Fruit fly (Drosophila melanogaster) whole organism, adult: ENCODE data around the gene Nhe3.
A peak's percentile ranks its signal among the peaks of the same experiment; 100 is the strongest.

Experiments used
- CG11617 ChIP-seq: fragments of 200-800 bp; sonication (Bioruptor generic); optimal IDR thresholded peaks from 2 replicates; lab custom pipeline; 2017; ENCODE audit warnings: mild to moderate bottlenecking, missing biosample characterization, missing genetic modification reagents, missing genetic modification characterization
- CG12768 ChIP-seq: fragments of 200-800 bp; sonication (Bioruptor generic); optimal IDR thresholded peaks from 2 replicates; lab custom pipeline; 2017; ENCODE audit warnings: missing biosample characterization, missing genetic modification characterization, mild to moderate bottlenecking, moderate library complexity, missing genetic modification reagents
- CG14711 ChIP-seq: fragments of 200-800 bp; sonication (Bioruptor generic); optimal IDR thresholded peaks from 2 replicates; lab custom pipeline; 2018; ENCODE audit warnings: missing biosample characterization, mild to moderate bottlenecking, missing genetic modification characterization, moderate library complexity
- CG1620 ChIP-seq: fragments of 200-800 bp; sonication (Bioruptor generic); optimal IDR thresholded peaks from 2 replicates; lab custom pipeline; 2016; ENCODE audit warnings: missing biosample characterization, missing genetic modification characterization
- CG33017 ChIP-seq: fragments of 200-800 bp; sonication (Bioruptor generic); optimal IDR thresholded peaks from 2 replicates; lab custom pipeline; 2018; ENCODE audit warnings: missing biosample characterization, mild to moderate bottlenecking, missing genetic modification characterization, moderate library complexity
- CG5204 ChIP-seq: fragments of 200-800 bp; sonication (Bioruptor generic); optimal IDR thresholded peaks from 2 replicates; lab custom pipeline; 2016; ENCODE audit warnings: missing biosample characterization, missing genetic modification characterization
- CG7045 ChIP-seq: fragments of 200-800 bp; sonication (Bioruptor generic); optimal IDR thresholded peaks from 2 replicates; lab custom pipeline; 2017; ENCODE audit warnings: missing biosample characterization, mild to moderate bottlenecking, missing genetic modification characterization
- CG7101 ChIP-seq: fragments of 200-800 bp; sonication (Bioruptor generic); optimal IDR thresholded peaks from 2 replicates; lab custom pipeline; 2018; ENCODE audit warnings: missing biosample characterization, mild to moderate bottlenecking, missing genetic modification characterization, moderate library complexity
- Clk ChIP-seq: fragments of 200-800 bp; sonication (Bioruptor generic); optimal IDR thresholded peaks from 2 replicates; lab custom pipeline; 2017; ENCODE audit warnings: missing biosample characterization, missing genetic modification characterization
- Crg-1 ChIP-seq: fragments of 200-800 bp; sonication (Bioruptor generic); optimal IDR thresholded peaks from 2 replicates; lab custom pipeline; 2016; ENCODE audit warnings: missing biosample characterization, missing genetic modification characterization
- Hr96 ChIP-seq: fragments of 200-800 bp; sonication (Bioruptor generic); optimal IDR thresholded peaks from 2 replicates; lab custom pipeline; 2016; ENCODE audit warnings: missing biosample characterization, missing genetic modification characterization
- Mnt ChIP-seq: fragments of 200-800 bp; sonication (Bioruptor generic); optimal IDR thresholded peaks from 2 replicates; lab custom pipeline; 2016; ENCODE audit warnings: missing biosample characterization, mild to moderate bottlenecking, missing genetic modification characterization
- bab1 ChIP-seq: fragments of 200-800 bp; sonication (Bioruptor generic); optimal IDR thresholded peaks from 3 replicates; lab custom pipeline; 2019; ENCODE audit warnings: missing biosample characterization, mild to moderate bottlenecking, missing genetic modification characterization, moderate library complexity
- cic ChIP-seq: fragments of 200-800 bp; sonication (Bioruptor generic); optimal IDR thresholded peaks from 2 replicates; lab custom pipeline; 2017; ENCODE audit warnings: missing biosample characterization, mild to moderate bottlenecking, missing genetic modification characterization, moderate library complexity
- cnc ChIP-seq, 2 experiments: fragments of >200 bp; optimal IDR thresholded peaks; 2 replicates each; lab custom pipeline; 2017
- kay ChIP-seq: fragments of 200-800 bp; sonication (Bioruptor generic); peaks from one replicate; lab custom pipeline; 2016; ENCODE audit warnings: missing biosample characterization, missing genetic modification characterization, borderline replicate concordance
- ovo ChIP-seq: fragments of 200-800 bp; sonication (Bioruptor generic); optimal IDR thresholded peaks from 2 replicates; lab custom pipeline; 2016; ENCODE audit warnings: missing biosample characterization, missing genetic modification characterization
- pad ChIP-seq: fragments of 200-800 bp; sonication (Bioruptor generic); optimal IDR thresholded peaks from 3 replicates; lab custom pipeline; 2017; ENCODE audit warnings: missing biosample characterization, missing genetic modification characterization, mild to moderate bottlenecking, moderate library complexity, missing genetic modification reagents
- tj ChIP-seq: fragments of 200-800 bp; sonication (Bioruptor generic); optimal IDR thresholded peaks from 3 replicates; lab custom pipeline; 2017; ENCODE audit warnings: missing biosample characterization, mild to moderate bottlenecking, missing genetic modification characterization, moderate library complexity
- toe ChIP-seq: fragments of 200-800 bp; sonication (Bioruptor generic); optimal IDR thresholded peaks from 2 replicates; lab custom pipeline; 2016; ENCODE audit warnings: missing biosample characterization, missing genetic modification characterization

Nhe3 gene

dm6 chr2L:6683992-6684882 is at the start of gene Nhe3:
TSS of gene Nhe3 (minus strand) at chr2L:6684364.
- TF ChIP-seq cic (GFP tag; lab: Kevin White, UChicago) (peak; percentile 34), Crg-1 (peak; percentile 48), CG12768 (GFP tag; lab: Kevin White, UChicago) (peak; percentile 75), CG11617 (peak; percentile 83), cnc (optimal IDR thresholded peaks at IDR 0.05; lab: Kevin White, UChicago) (no peak), pad (GFP tag; lab: Kevin White, UChicago) (peak; percentile 67), CG33017 (peak; percentile 46), bab1 (peak; percentile 60), CG7101 (tag; lab: Kevin White, UChicago) (peak; percentile 73), tj (GFP tag; lab: Kevin White, UChicago) (peak; percentile 49), Clk (GFP tag; lab: Kevin White, UChicago) (peak; percentile 58), CG5204 (GFP tag; lab: Kevin White, UChicago) (peak; percentile 81), CG7045 (GFP tag; lab: Kevin White, UChicago) (peak; percentile 68), toe (GFP tag; lab: Kevin White, UChicago) (no peak), Hr96 (GFP tag; lab: Kevin White, UChicago) (peak; percentile 73), CG1620 (peak; percentile 59), kay (no peak), CG14711 (tag; lab: Kevin White, UChicago) (peak; percentile 60), Mnt (GFP tag; lab: Kevin White, UChicago) (peak; percentile 86), ovo (GFP tag; lab: Kevin White, UChicago) (peak; percentile 85)

dm6 chr2L:6732566-6732965 is 48.4 kb upstream of the Nhe3 start, which contains the start of gene TTLL3B:
TSS of gene TTLL3B (plus strand) at chr2L:6732866.
- TF ChIP-seq CG33017 (no peak), Crg-1 (no peak), toe (GFP tag; lab: Kevin White, UChicago) (no peak), pad (GFP tag; lab: Kevin White, UChicago) (no peak), Clk (GFP tag; lab: Kevin White, UChicago) (no peak), cic (GFP tag; lab: Kevin White, UChicago) (no peak)

- TF ChIP-seq Mnt (GFP tag; lab: Kevin White, UChicago) (peak; percentile 9), CG7045 (GFP tag; lab: Kevin White, UChicago) (no peak), kay (peak; percentile 40)
These were observed 39.8 kb upstream of the Nhe3 start, which contains the start of gene Liprin-alpha for dm6 chr2L:6723750-6724503. TSS of gene Liprin-alpha (plus strand) at chr2L:6723903.

dm6 chr2L:6722822-6723749 is 38.9 kb upstream of the Nhe3 start, which contains the start of gene homer:
TSS of gene homer (minus strand) at chr2L:6723359.
- TF ChIP-seq Mnt (GFP tag; lab: Kevin White, UChicago) (peak; percentile 7), tj (GFP tag; lab: Kevin White, UChicago) (peak; percentile 20), cic (GFP tag; lab: Kevin White, UChicago) (peak; percentile 61), CG14711 (tag; lab: Kevin White, UChicago) (no peak), CG7045 (GFP tag; lab: Kevin White, UChicago) (peak; percentile 3), toe (GFP tag; lab: Kevin White, UChicago) (peak; percentile 62), ovo (GFP tag; lab: Kevin White, UChicago) (no peak), Hr96 (GFP tag; lab: Kevin White, UChicago) (no peak), CG7101 (tag; lab: Kevin White, UChicago) (no peak), CG12768 (GFP tag; lab: Kevin White, UChicago) (no peak)

dm6 chr2L:6721710-6722109 is 37.5 kb upstream of the Nhe3 start:
- TF ChIP-seq Crg-1 (no peak), Mnt (GFP tag; lab: Kevin White, UChicago) (no peak), CG7101 (tag; lab: Kevin White, UChicago) (no peak), cic (GFP tag; lab: Kevin White, UChicago) (no peak), CG33017 (no peak), CG14711 (tag; lab: Kevin White, UChicago) (no peak)
